Worm (Caenorhabditis elegans) whole organism, late embryonic: ENCODE results near the gene F46F5.1.

ENCODE experiments used
- ama-1 ChIP-seq: fragments of 150-350 bp; optimal IDR thresholded peaks from 2 replicates; lab custom pipeline; 2014
- ceh-9 ChIP-seq: sonication (generic microtip); optimal IDR thresholded peaks from 2 replicates; lab custom pipeline; 2016; ENCODE audit warnings: mild to moderate bottlenecking, missing genetic modification characterization, inconsistent platforms, missing compliant biosample characterization
- elt-2 ChIP-seq: sonication (generic microtip); optimal IDR thresholded peaks from 2 replicates; lab custom pipeline; 2016; ENCODE audit warnings: missing genetic modification reagents, missing genetic modification characterization, missing compliant biosample characterization
- fkh-10 ChIP-seq: fragments of 150-350 bp; optimal IDR thresholded peaks from 2 replicates; lab custom pipeline; 2014; ENCODE audit warnings: missing biosample characterization, missing genetic modification reagents, missing genetic modification characterization
- gmeb-2 ChIP-seq: sonication (generic microtip); optimal IDR thresholded peaks from 2 replicates; lab custom pipeline; 2016; ENCODE audit warnings: missing genetic modification characterization, inconsistent platforms, missing compliant biosample characterization
- hlh-15 ChIP-seq: sonication (generic microtip); optimal IDR thresholded peaks from 2 replicates; lab custom pipeline; 2016; ENCODE audit warnings: missing genetic modification characterization, missing compliant biosample characterization
- lim-6 ChIP-seq: sonication (generic microtip); optimal IDR thresholded peaks from 2 replicates; lab custom pipeline; 2016; ENCODE audit warnings: missing genetic modification characterization, missing compliant biosample characterization
- nhr-11 ChIP-seq: fragments of 150-350 bp; optimal IDR thresholded peaks from 2 replicates; lab custom pipeline; 2014; ENCODE audit warnings: missing biosample characterization, missing genetic modification characterization
- nhr-232 ChIP-seq: sonication (generic microtip); optimal IDR thresholded peaks from 2 replicates; lab custom pipeline; 2016; ENCODE audit warnings: missing genetic modification characterization, missing compliant biosample characterization
- odd-2 ChIP-seq: sonication (generic microtip); optimal IDR thresholded peaks from 2 replicates; lab custom pipeline; 2017; ENCODE audit warnings: antibody characterized with exemption, mild to moderate bottlenecking, missing genetic modification characterization, missing compliant biosample characterization
- pag-3 ChIP-seq: sonication (generic microtip); optimal IDR thresholded peaks from 2 replicates; lab custom pipeline; 2016; ENCODE audit warnings: missing compliant biosample characterization, missing genetic modification characterization, borderline replicate concordance
- pha-4 ChIP-seq: fragments of 150-350 bp; optimal IDR thresholded peaks from 2 replicates; lab custom pipeline; 2018; ENCODE audit warnings: missing biosample characterization, missing genetic modification reagents, missing genetic modification characterization
- sdc-2 ChIP-seq: sonication (generic microtip); optimal IDR thresholded peaks from 2 replicates; lab custom pipeline; 2016; ENCODE audit warnings: missing genotype, missing genetic modification characterization, missing compliant biosample characterization

DNA sequence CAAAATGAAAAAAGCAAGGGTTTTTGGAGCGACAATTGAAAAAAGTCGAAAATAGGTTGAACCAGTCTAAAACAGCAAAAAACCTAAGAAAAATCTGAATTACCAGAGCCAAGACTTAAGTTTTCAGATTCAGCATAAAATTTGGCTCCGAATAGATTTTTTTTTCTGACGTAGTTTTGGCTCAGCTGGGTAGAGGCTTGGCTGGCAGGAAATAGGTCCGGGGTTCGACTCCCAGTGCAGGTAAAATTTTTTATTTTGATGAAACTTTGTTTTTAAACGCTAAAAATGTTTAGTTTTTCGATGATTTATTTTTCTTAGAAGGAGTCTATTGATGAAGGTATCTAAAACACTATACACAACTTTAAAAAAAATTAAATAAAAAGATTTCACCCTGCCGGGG lies 36.8 kb downstream of the F46F5.1 start:
- TF ChIP-seq gmeb-2 (tag; lab: Kevin White, UChicago) (no peak), pag-3 (tag; lab: Kevin White, UChicago) (no peak), fkh-10 (GFP tag; lab: Kevin White, UChicago) (no peak), ama-1 (lab: Kevin White, UChicago) (no peak), ceh-9 (tag; lab: Kevin White, UChicago) (no peak), nhr-11 (tag; lab: Kevin White, UChicago) (no peak), nhr-232 (tag; lab: Kevin White, UChicago) (no peak), sdc-2 (no peak), lim-6 (tag; lab: Kevin White, UChicago) (no peak), elt-2 (no peak), odd-2 (no peak), pha-4 (tag; lab: Kevin White, UChicago) (no peak), hlh-15 (tag; lab: Kevin White, UChicago) (no peak)
